Worm (Caenorhabditis elegans) whole organism, early embryonic: ENCODE results near the gene C27F2.7.

Experiments used
- B0310.2 ChIP-seq: sonication (generic microtip); optimal IDR thresholded peaks from 2 replicates; lab custom pipeline; 2016; ENCODE audit warnings: mild to moderate bottlenecking, missing genetic modification characterization, missing compliant biosample characterization
- ama-1 ChIP-seq: fragments of 150-350 bp; optimal IDR thresholded peaks from 2 replicates; lab custom pipeline; 2014
- ceh-36 ChIP-seq: sonication (generic microtip); optimal IDR thresholded peaks from 2 replicates; lab custom pipeline; 2016; ENCODE audit warnings: missing genetic modification characterization, inconsistent platforms, missing compliant biosample characterization
- hmg-4 ChIP-seq: fragments of 200-800 bp; sonication (Bioruptor generic); optimal IDR thresholded peaks from 2 replicates; lab custom pipeline; 2018; ENCODE audit warnings: mild to moderate bottlenecking, missing genetic modification characterization, missing compliant biosample characterization

DNA sequence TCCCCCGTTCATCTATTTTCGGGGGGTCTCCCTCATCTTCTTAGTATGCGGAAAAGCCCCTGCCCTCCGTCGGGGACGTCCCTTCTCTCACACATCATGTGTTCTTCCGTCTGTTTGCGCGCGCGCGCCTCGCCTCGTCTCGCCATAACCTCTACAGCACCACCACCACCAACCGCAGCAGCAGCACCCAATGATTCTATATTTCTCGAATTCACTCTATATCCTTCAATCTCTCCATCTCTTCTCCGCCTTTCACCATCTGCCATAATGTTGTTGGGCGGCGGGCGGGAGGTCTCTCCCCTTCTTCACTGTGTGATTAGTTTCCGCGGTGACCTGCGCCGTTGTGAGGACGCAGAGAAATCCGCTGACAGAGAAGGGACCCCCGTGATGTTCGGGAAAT lies 36.9 kb downstream of the C27F2.7 start:
- peak; percentile 79 for TF ChIP-seq hmg-4 (GFP tag; lab: Kevin White, UChicago)
- peak; percentile 10 for TF ChIP-seq B0310.2 (tag; lab: Kevin White, UChicago)
- TF ChIP-seq ama-1 (lab: Kevin White, UChicago), result no peak
- peak; percentile 40 for TF ChIP-seq ceh-36 (tag; lab: Kevin White, UChicago)
